Fruit fly (Drosophila melanogaster): Measurements from ENCODE around the gene PGAP5.

PGAP5 gene

DNA sequence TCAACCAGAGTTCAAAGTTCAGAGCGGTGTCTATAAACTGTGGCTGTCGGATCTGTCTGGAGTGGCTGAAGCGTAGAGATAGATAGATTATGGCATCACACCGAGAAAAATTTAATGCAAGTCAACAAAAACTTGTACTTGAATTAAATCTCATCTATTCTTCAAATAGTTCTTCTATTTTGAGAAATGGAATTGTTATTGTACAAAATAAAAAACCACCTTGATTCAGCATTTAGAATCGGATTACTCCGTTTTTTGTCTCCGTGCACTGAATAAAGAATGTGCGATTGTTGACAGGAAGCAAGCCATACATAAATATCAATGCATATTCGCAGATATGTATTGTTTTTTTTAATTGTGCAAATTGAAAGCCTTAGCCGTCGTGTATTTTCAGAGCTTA lies 30.9 kb downstream of the PGAP5 start (continued):
- peak; percentile 62; the same call in 1 of the 2 replicates for TF ChIP-seq CG17328 (GFP tag; IDR thresholded peaks at IDR 0.05)
- peak; percentile 37; the same call in 2 of the 3 replicates for TF ChIP-seq H15 (GFP tag; IDR thresholded peaks at IDR 0.05)
- TF ChIP-seq CG18599 (GFP tag; optimal IDR thresholded peaks at IDR 0.05), result peak; percentile 5
- peak; percentile 56 for TF ChIP-seq gem (tag; optimal IDR thresholded peaks at IDR 0.05)
- peak; percentile 45 for TF ChIP-seq CG14014 (GFP tag; IDR thresholded peaks at IDR 0.05)
- no peak for TF ChIP-seq h (optimal IDR thresholded peaks at IDR 0.05)
- TF ChIP-seq vvl (GFP tag; IDR thresholded peaks at IDR 0.05), result peak; percentile 62
- peak in 1 of 2 experiments; percentile 35 for TF ChIP-seq Hr51 (GFP tag; optimal IDR thresholded peaks at IDR 0.05)
- TF ChIP-seq Blimp-1 (GFP tag; optimal IDR thresholded peaks at IDR 0.05), result peak; percentile 9
- TF ChIP-seq CG10147 (GFP tag; optimal IDR thresholded peaks at IDR 0.05), result no peak
- peak; percentile 7 for TF ChIP-seq CG8388 (GFP tag; optimal IDR thresholded peaks at IDR 0.05)
- 0 out of 2 replicates have a peak, but pooled peaks have one; percentile 20 for TF ChIP-seq sim (GFP tag; IDR thresholded peaks at IDR 0.05)
- TF ChIP-seq CG10366 (GFP tag; IDR thresholded peaks at IDR 0.05), result peak; percentile 31; the same call in 1 of the 2 replicates
- peak; percentile 52; the same call in 1 of the 2 replicates for TF ChIP-seq CG6689 (GFP tag; IDR thresholded peaks at IDR 0.05)
- no peak for TF ChIP-seq Stat92E (GFP tag; optimal IDR thresholded peaks at IDR 0.05)
- peak; percentile 53 for TF ChIP-seq Rfx (GFP tag; IDR thresholded peaks at IDR 0.05)
- peak; percentile 40 for TF ChIP-seq corto (GFP tag; optimal IDR thresholded peaks at IDR 0.05)
- TF ChIP-seq fd64A (GFP tag; optimal IDR thresholded peaks at IDR 0.05), result no peak
- peak; percentile 83 for TF ChIP-seq sens (GFP tag)
- no peak for TF ChIP-seq twi (tag; optimal IDR thresholded peaks at IDR 0.05)
- no peak for TF ChIP-seq pan (optimal IDR thresholded peaks at IDR 0.05)
- peak in 1 of 2 experiments; percentile 69 for TF ChIP-seq pan (GFP tag; optimal IDR thresholded peaks at IDR 0.05 in 1 of 2, IDR thresholded peaks at IDR 0.05 in 1 of 2)
- peak; percentile 13 for TF ChIP-seq fd96Cb (tag; optimal IDR thresholded peaks at IDR 0.05)
- TF ChIP-seq Dip3 (GFP tag; optimal IDR thresholded peaks at IDR 0.05), result peak; percentile 11
- peak; percentile 65 for TF ChIP-seq E2f1 (GFP tag; IDR thresholded peaks at IDR 0.05)
- no peak for TF ChIP-seq CG15514 (GFP tag; optimal IDR thresholded peaks at IDR 0.05)
- TF ChIP-seq CG10274 (GFP tag; optimal IDR thresholded peaks at IDR 0.05), result no peak
- no peak for TF ChIP-seq CG4617 (GFP tag; optimal IDR thresholded peaks at IDR 0.05; ENCODE audit: borderline replicate concordance)
- peak; percentile 57; the same call in 2 of the 3 replicates for TF ChIP-seq zfh1 (GFP tag; IDR thresholded peaks at IDR 0.05)
- TF ChIP-seq CG10959 (GFP tag; IDR thresholded peaks at IDR 0.05), result peak; percentile 43; the same call in 1 of the 2 replicates
- peak; percentile 44; the same call in 1 of the 3 replicates for TF ChIP-seq CG11695 (GFP tag; IDR thresholded peaks at IDR 0.05)
- TF ChIP-seq slbo (GFP tag; IDR thresholded peaks at IDR 0.05), result peak; percentile 68
- peak; percentile 77 for TF ChIP-seq Drgx (GFP tag; IDR thresholded peaks at IDR 0.05)
- TF ChIP-seq Fer1 (GFP tag; optimal IDR thresholded peaks at IDR 0.05), result no peak
- TF ChIP-seq seq (GFP tag; IDR thresholded peaks at IDR 0.05), result no peak
- TF ChIP-seq Med (GFP tag), result peak; percentile 86
- TF ChIP-seq Oli (tag; optimal IDR thresholded peaks at IDR 0.05), result peak; percentile 31
- TF ChIP-seq bsh (GFP tag; optimal IDR thresholded peaks at IDR 0.05), result peak in 1 of 2 experiments; percentile 15
- no peak for TF ChIP-seq Ets97D (GFP tag; optimal IDR thresholded peaks at IDR 0.05)
- TF ChIP-seq stc (GFP tag; IDR thresholded peaks at IDR 0.05), result peak; percentile 46; the same call in 1 of the 2 replicates
- peak; percentile 61; the same call in 1 of the 2 replicates for TF ChIP-seq Ada2b (GFP tag; IDR thresholded peaks at IDR 0.05)
- no peak for TF ChIP-seq CG8944 (GFP tag; optimal IDR thresholded peaks at IDR 0.05)
- no peak for TF ChIP-seq CG4424 (GFP tag; optimal IDR thresholded peaks at IDR 0.05)
- TF ChIP-seq HmgD (GFP tag; optimal IDR thresholded peaks at IDR 0.05), result no peak
- peak; percentile 21 for TF ChIP-seq zfh2 (GFP tag; optimal IDR thresholded peaks at IDR 0.05)
- peak; percentile 17 for TF ChIP-seq CoRest (tag; optimal IDR thresholded peaks at IDR 0.05)
- TF ChIP-seq Xrp1 (GFP tag; IDR thresholded peaks at IDR 0.05), result peak; percentile 71; the same call in 1 of the 2 replicates
- peak; percentile 18 for TF ChIP-seq phol (tag; optimal IDR thresholded peaks at IDR 0.05)
- peak; percentile 35 for TF ChIP-seq grau (tag; optimal IDR thresholded peaks at IDR 0.05)
- TF ChIP-seq CG6683 (GFP tag; optimal IDR thresholded peaks at IDR 0.05), result no peak
